Worm (Caenorhabditis elegans) whole organism, mixed stage, embryonic: ENCODE results near the gene cest-12.

Source experiments
- blmp-1 ChIP-seq: fragments of 150-350 bp; optimal IDR thresholded peaks from 2 replicates; lab custom pipeline; 2014; ENCODE audit warnings: missing biosample characterization, missing genetic modification characterization
- lsy-2 ChIP-seq: fragments of 150-350 bp; optimal IDR thresholded peaks from 2 replicates; lab custom pipeline; 2014; ENCODE audit warnings: missing biosample characterization, missing genetic modification characterization
- mep-1 ChIP-seq: fragments of 150-350 bp; optimal IDR thresholded peaks from 2 replicates; lab custom pipeline; 2017; ENCODE audit warnings: missing biosample characterization, missing genetic modification reagents, missing genetic modification characterization, inconsistent platforms
- mls-2 ChIP-seq: sonication (generic microtip); optimal IDR thresholded peaks from 2 replicates; lab custom pipeline; 2016; ENCODE audit warnings: mild to moderate bottlenecking, missing genetic modification characterization, moderate library complexity, missing compliant biosample characterization
- nhr-237 ChIP-seq: fragments of 150-350 bp; optimal IDR thresholded peaks from 2 replicates; lab custom pipeline; 2014; ENCODE audit warnings: missing biosample characterization, missing genetic modification characterization
- pha-4 ChIP-seq: fragments of 150-350 bp; optimal IDR thresholded peaks from 2 replicates; lab custom pipeline; 2018; ENCODE audit warnings: missing biosample characterization, missing genetic modification reagents, missing genetic modification characterization
- unc-120 ChIP-seq: sonication (generic microtip); optimal IDR thresholded peaks from 2 replicates; lab custom pipeline; 2017; ENCODE audit warnings: missing genetic modification characterization, missing compliant biosample characterization; ENCODE audit not compliant: poor library complexity, severe bottlenecking
- unc-62 ChIP-seq: fragments of 150-350 bp; optimal IDR thresholded peaks from 2 replicates; lab custom pipeline; 2014; ENCODE audit warnings: missing biosample characterization, missing genetic modification reagents, missing genetic modification characterization
- zip-8 ChIP-seq: fragments of 150-350 bp; optimal IDR thresholded peaks from 2 replicates; lab custom pipeline; 2014; ENCODE audit warnings: missing biosample characterization, missing genetic modification characterization

- TF ChIP-seq unc-62 (GFP tag; lab: Kevin White, UChicago), result no peak
- no peak for TF ChIP-seq pha-4
- no peak for TF ChIP-seq lsy-2 (tag; lab: Kevin White, UChicago)
- no peak for TF ChIP-seq mep-1 (tag; lab: Kevin White, UChicago)
- no peak for TF ChIP-seq blmp-1 (tag; lab: Kevin White, UChicago)
- no peak for TF ChIP-seq mls-2
- no peak for TF ChIP-seq zip-8 (tag; lab: Kevin White, UChicago)
- TF ChIP-seq nhr-237, result no peak
- TF ChIP-seq unc-120, result no peak
Measured at ce11 chrIII:12064494-12064893, 42.8 kb downstream of the cest-12 start.
